Worm (Caenorhabditis elegans) whole organism, L4 larva: ENCODE measurements around the gene C28A5.6.
A peak's percentile ranks its signal among the peaks of the same experiment; 100 is the strongest.

Experiments
- D1046.2 ChIP-seq: fragments of 200-800 bp; sonication (Bioruptor generic); IDR thresholded peaks from 2 replicates; pipeline ENCODE4 v1.3.6; 2022; ENCODE audit warnings: missing genetic modification characterization, missing compliant biosample characterization
- F26F4.8 ChIP-seq: fragments of 200-800 bp; sonication (Bioruptor generic); conservative IDR thresholded peaks from 2 replicates; pipeline ENCODE4 v1.3.6; 2022; ENCODE audit warnings: missing genetic modification characterization, missing compliant biosample characterization
- T26A8.4 ChIP-seq: fragments of 200-800 bp; sonication (Bioruptor generic); IDR thresholded peaks from 2 replicates; pipeline ENCODE4 v1.3.6; 2022; ENCODE audit warnings: missing genetic modification characterization, missing compliant biosample characterization
- Y5F2A.4 ChIP-seq: fragments of 200-800 bp; sonication (Bioruptor generic); optimal IDR thresholded peaks from 2 replicates; lab custom pipeline; 2018; ENCODE audit warnings: mild to moderate bottlenecking, missing genetic modification characterization, missing compliant biosample characterization
- aly-2 ChIP-seq: sonication (generic microtip); optimal IDR thresholded peaks from 2 replicates; lab custom pipeline; 2018; ENCODE audit warnings: missing biosample characterization, missing genetic modification characterization
- ama-1 ChIP-seq: fragments of 150-350 bp; optimal IDR thresholded peaks from 2 replicates; lab custom pipeline; 2014; ENCODE audit warnings: inconsistent platforms, mixed read lengths
- arid-1 ChIP-seq: fragments of 200-800 bp; sonication (Bioruptor generic); conservative IDR thresholded peaks from 2 replicates; pipeline ENCODE4 v1.3.6; 2022; ENCODE audit warnings: missing genetic modification reagents, missing genetic modification characterization, missing compliant biosample characterization
- attf-4 ChIP-seq: sonication (generic microtip); optimal IDR thresholded peaks from 3 replicates; lab custom pipeline; 2017; ENCODE audit warnings: missing biosample characterization, missing genetic modification characterization
- ceh-20 ChIP-seq: fragments of 200-800 bp; sonication (Bioruptor generic); IDR thresholded peaks from 2 replicates; pipeline ENCODE4 v1.3.6; 2022; ENCODE audit warnings: missing genetic modification reagents, missing genetic modification characterization, missing compliant biosample characterization
- ceh-28 ChIP-seq: fragments of 150-350 bp; optimal IDR thresholded peaks from 2 replicates; lab custom pipeline; 2014; ENCODE audit warnings: missing biosample characterization, missing genetic modification reagents, missing genetic modification characterization
- ces-1 ChIP-seq: fragments of 150-350 bp; sonication (generic microtip); optimal IDR thresholded peaks from 4 replicates; lab custom pipeline; 2014; ENCODE audit warnings: missing biosample characterization, missing genetic modification reagents, missing genetic modification characterization
- daf-16 ChIP-seq, 3 experiments: sonication (generic microtip); optimal IDR thresholded peaks; 2 replicates each; lab custom pipeline; 2016 to 2017; ENCODE audit warnings: missing genetic modification characterization in 3 of 3, missing genetic modification reagents in 3 of 3, mild to moderate bottlenecking in 2 of 3, missing compliant biosample characterization in 2 of 3, missing biosample characterization in 1 of 3, moderate library complexity in 1 of 3
- dmd-8 ChIP-seq: fragments of 200-800 bp; sonication (Bioruptor generic); IDR thresholded peaks from 2 replicates; pipeline ENCODE4 v1.3.6; 2022; ENCODE audit warnings: missing genetic modification characterization, missing compliant biosample characterization
- duxl-1 ChIP-seq: sonication (generic microtip); optimal IDR thresholded peaks from 2 replicates; lab custom pipeline; 2016; ENCODE audit warnings: mild to moderate bottlenecking, missing genetic modification characterization, moderate library complexity, missing compliant biosample characterization; ENCODE audit not compliant: poor library complexity
- dve-1 ChIP-seq: sonication (generic microtip); optimal IDR thresholded peaks from 2 replicates; lab custom pipeline; 2017; ENCODE audit warnings: antibody characterized with exemption, mild to moderate bottlenecking, missing genetic modification characterization, missing compliant biosample characterization; ENCODE audit not compliant: insufficient read depth
- egl-43 ChIP-seq: fragments of 200-800 bp; sonication (Bioruptor generic); IDR thresholded peaks from 2 replicates; pipeline ENCODE4 v1.3.6; 2022; ENCODE audit warnings: missing genetic modification reagents, missing genetic modification characterization, missing compliant biosample characterization
- fkh-10 ChIP-seq: fragments of 150-350 bp; optimal IDR thresholded peaks from 2 replicates; lab custom pipeline; 2014; ENCODE audit warnings: missing biosample characterization, missing genetic modification reagents, missing genetic modification characterization
- fos-1 ChIP-seq: fragments of 150-350 bp; optimal IDR thresholded peaks from 2 replicates; lab custom pipeline; 2014; ENCODE audit warnings: missing biosample characterization, missing genetic modification characterization
- gei-8 ChIP-seq: fragments of 200-800 bp; sonication (Bioruptor generic); optimal IDR thresholded peaks from 2 replicates; lab custom pipeline; 2018; ENCODE audit warnings: mild to moderate bottlenecking, missing genetic modification characterization, missing compliant biosample characterization
- hif-1 ChIP-seq, 2 experiments: sonication (generic microtip); optimal IDR thresholded peaks; 2 replicates each; lab custom pipeline; 2016 to 2017; ENCODE audit warnings: missing compliant biosample characterization in 2 of 2, missing genetic modification characterization in 2 of 2, missing genetic modification reagents in 2 of 2, missing genotype in 2 of 2, mild to moderate bottlenecking in 1 of 2
- hmg-1.1 ChIP-seq: fragments of 200-800 bp; sonication (Bioruptor generic); IDR thresholded peaks from 2 replicates; pipeline ENCODE4 v1.3.6; 2022; ENCODE audit warnings: missing genetic modification reagents, missing genetic modification characterization, missing compliant biosample characterization
- jun-1 ChIP-seq: fragments of 150-350 bp; optimal IDR thresholded peaks from 2 replicates; lab custom pipeline; 2014; ENCODE audit warnings: missing biosample characterization, missing genetic modification reagents, missing genetic modification characterization
- lin-1 ChIP-seq: fragments of 200-800 bp; sonication (Bioruptor generic); IDR thresholded peaks from 2 replicates; pipeline ENCODE4 v1.3.6; 2022; ENCODE audit warnings: missing genetic modification reagents, missing genetic modification characterization, missing compliant biosample characterization
- lin-13 ChIP-seq: fragments of 150-350 bp; optimal IDR thresholded peaks from 2 replicates; lab custom pipeline; 2014; ENCODE audit warnings: missing biosample characterization, missing genetic modification reagents, missing genetic modification characterization
- lin-29 ChIP-seq: fragments of 200-800 bp; sonication (Bioruptor generic); IDR thresholded peaks from 2 replicates; pipeline ENCODE4 v1.3.6; 2022; ENCODE audit warnings: missing genetic modification reagents, missing genetic modification characterization, missing compliant biosample characterization
- lin-39 ChIP-seq: fragments of 150-350 bp; optimal IDR thresholded peaks from 2 replicates; lab custom pipeline; 2014; ENCODE audit warnings: missing biosample characterization, missing genetic modification reagents, missing genetic modification characterization
- lir-3 ChIP-seq: sonication (generic microtip); optimal IDR thresholded peaks from 2 replicates; lab custom pipeline; 2016; ENCODE audit warnings: mild to moderate bottlenecking, missing genetic modification characterization, missing compliant biosample characterization
- lsy-2 ChIP-seq, 2 experiments: fragments of 150-350 bp in 1 of 2; sonication (generic microtip) in 1 of 2; optimal IDR thresholded peaks; 2 replicates each; lab custom pipeline; 2014 to 2017; ENCODE audit warnings: missing biosample characterization in 2 of 2, missing genetic modification characterization in 2 of 2
- mdt-29 ChIP-seq: fragments of 200-800 bp; sonication (Bioruptor generic); IDR thresholded peaks from 2 replicates; pipeline ENCODE4 v1.3.6; 2022; ENCODE audit warnings: missing genetic modification reagents, missing genetic modification characterization, missing compliant biosample characterization
- mep-1 ChIP-seq: fragments of 150-350 bp; sonication (generic microtip); optimal IDR thresholded peaks from 3 replicates; lab custom pipeline; 2014; ENCODE audit warnings: missing biosample characterization, missing genetic modification characterization
- mxl-2 ChIP-seq: fragments of 200-800 bp; sonication (Bioruptor generic); conservative IDR thresholded peaks from 2 replicates; pipeline ENCODE4 v1.3.6; 2022; ENCODE audit warnings: missing genetic modification reagents, missing genetic modification characterization, missing compliant biosample characterization
- nhr-237 ChIP-seq: sonication (generic microtip); optimal IDR thresholded peaks from 2 replicates; lab custom pipeline; 2017; ENCODE audit warnings: missing biosample characterization, missing genetic modification characterization
- nhr-28 ChIP-seq: fragments of 150-350 bp; optimal IDR thresholded peaks from 2 replicates; lab custom pipeline; 2014; ENCODE audit warnings: missing biosample characterization, missing genetic modification characterization
- nhr-41 ChIP-seq: fragments of 200-800 bp; sonication (Bioruptor generic); IDR thresholded peaks from 2 replicates; pipeline ENCODE4 v1.3.6; 2022; ENCODE audit warnings: missing genetic modification reagents, missing genetic modification characterization, missing compliant biosample characterization
- nhr-48 ChIP-seq: sonication (generic microtip); optimal IDR thresholded peaks from 2 replicates; lab custom pipeline; 2016; ENCODE audit warnings: mild to moderate bottlenecking, missing genetic modification characterization, missing compliant biosample characterization
- pha-4 ChIP-seq, 2 experiments: fragments of 150-350 bp in 1 of 2; fragments of 200-800 bp in 1 of 2; sonication (Bioruptor generic) in 1 of 2; IDR thresholded peaks in 1 of 2; optimal IDR thresholded peaks in 1 of 2; 2 replicates each; pipeline versions ENCODE4 v1.3.6 to Lab custom; 2014 to 2022; ENCODE audit warnings: missing genetic modification characterization in 2 of 2, missing genetic modification reagents in 2 of 2, missing biosample characterization in 1 of 2, missing compliant biosample characterization in 1 of 2
- php-3 ChIP-seq: fragments of 200-800 bp; sonication (Bioruptor generic); IDR thresholded peaks from 2 replicates; pipeline ENCODE4 v1.3.6; 2022; ENCODE audit warnings: missing genetic modification reagents, missing genetic modification characterization, missing compliant biosample characterization
- sdz-12 ChIP-seq: fragments of 200-800 bp; sonication (Bioruptor generic); optimal IDR thresholded peaks from 2 replicates; lab custom pipeline; 2018; ENCODE audit warnings: mild to moderate bottlenecking, missing genetic modification characterization, missing compliant biosample characterization
- spr-1 ChIP-seq: sonication (generic microtip); optimal IDR thresholded peaks from 2 replicates; lab custom pipeline; 2016; ENCODE audit warnings: mild to moderate bottlenecking, missing genetic modification characterization, missing compliant biosample characterization
- tag-97 ChIP-seq: fragments of 200-800 bp; sonication (Bioruptor generic); IDR thresholded peaks from 2 replicates; pipeline ENCODE4 v1.3.6; 2022; ENCODE audit warnings: missing genetic modification characterization, missing compliant biosample characterization
- tra-1 ChIP-seq: fragments of 200-800 bp; sonication (Bioruptor generic); IDR thresholded peaks from 2 replicates; pipeline ENCODE4 v1.3.6; 2022; ENCODE audit warnings: missing genetic modification reagents, missing genetic modification characterization, missing compliant biosample characterization
- unc-130 ChIP-seq: sonication (generic microtip); optimal IDR thresholded peaks from 2 replicates; lab custom pipeline; 2016; ENCODE audit warnings: missing genetic modification reagents, missing genetic modification characterization, missing compliant biosample characterization
- unc-39 ChIP-seq: sonication (generic microtip); optimal IDR thresholded peaks from 2 replicates; lab custom pipeline; 2017; ENCODE audit warnings: missing biosample characterization, missing genetic modification characterization
- unc-62 ChIP-seq, 3 experiments: fragments of 150-350 bp in 1 of 3; sonication (generic microtip); optimal IDR thresholded peaks in 2 of 3; peaks in 1 of 3; 1 replicate in 1 of 3; 2 replicates in 2 of 3; lab custom pipeline; 2014 to 2017; ENCODE audit warnings: missing biosample characterization in 3 of 3, missing genetic modification characterization in 3 of 3, missing genetic modification reagents in 3 of 3, missing genotype in 1 of 3
- zag-1 ChIP-seq: fragments of 150-350 bp; optimal IDR thresholded peaks from 2 replicates; lab custom pipeline; 2014; ENCODE audit warnings: missing biosample characterization, missing genetic modification characterization
- zip-11 ChIP-seq: fragments of 200-800 bp; sonication (Bioruptor generic); IDR thresholded peaks from 2 replicates; pipeline ENCODE4 v1.3.6; 2022; ENCODE audit warnings: missing genetic modification characterization, missing compliant biosample characterization

The C28A5.6 gene

ce11 chrIII:4398463-4398862 lies 30.8 kb downstream of the C28A5.6 start, which contains the start of gene R07E5.6:
TSS of gene R07E5.6 (plus strand) at chrIII:4398763.
- TF ChIP-seq ceh-28 (peak; percentile 51), egl-43 (GFP tag; lab: Robert Waterston, UW) (no peak)

ce11 chrIII:4397115-4397514 lies 32.2 kb downstream of the C28A5.6 start, which contains the start of gene R07E5.5:
TSS of gene R07E5.5 (plus strand) at chrIII:4397415.
- TF ChIP-seq ceh-28 = no peak
- no peak for TF ChIP-seq ceh-20 (GFP tag; lab: Robert Waterston, UW)
- TF ChIP-seq lin-39 = no peak
- TF ChIP-seq mdt-29 (GFP tag; lab: Robert Waterston, UW) = no peak
- no peak for TF ChIP-seq unc-130 (GFP tag; lab: Kevin White, UChicago)
- no peak for TF ChIP-seq arid-1 (GFP tag; lab: Robert Waterston, UW)
- TF ChIP-seq attf-4 (tag; lab: Kevin White, UChicago) = no peak
- no peak for TF ChIP-seq nhr-48
- TF ChIP-seq fos-1 (tag; lab: Kevin White, UChicago) = no peak
- TF ChIP-seq tag-97 (GFP tag; lab: Robert Waterston, UW) = no peak
- TF ChIP-seq zag-1 (tag; lab: Kevin White, UChicago) = no peak
- TF ChIP-seq lin-1 (GFP tag; lab: Robert Waterston, UW) = no peak
- no peak for TF ChIP-seq unc-62 (GFP tag; optimal IDR thresholded peaks at IDR 0.05 in 1 of 2; lab: Kevin White, UChicago)
- TF ChIP-seq unc-62 (tag; optimal IDR thresholded peaks at IDR 0.05; lab: Kevin White, UChicago) = no peak
- no peak for TF ChIP-seq unc-39 (tag; lab: Kevin White, UChicago)
- TF ChIP-seq lsy-2 (tag; optimal IDR thresholded peaks at IDR 0.05; lab: Kevin White, UChicago) = no peak
- TF ChIP-seq ces-1 (GFP tag; lab: Kevin White, UChicago) = no peak
- TF ChIP-seq jun-1 (tag; lab: Kevin White, UChicago) = no peak
- TF ChIP-seq fkh-10 (GFP tag; lab: Kevin White, UChicago) = no peak
- no peak for TF ChIP-seq hmg-1.1 (GFP tag; lab: Robert Waterston, UW)

- TF ChIP-seq zip-11 (no peak), mxl-2 (GFP tag; lab: Robert Waterston, UW) (no peak), jun-1 (tag; lab: Kevin White, UChicago) (no peak), lsy-2 (tag; optimal IDR thresholded peaks at IDR 0.05; lab: Kevin White, UChicago) (no peak), nhr-237 (tag; lab: Kevin White, UChicago) (no peak), spr-1 (tag; lab: Kevin White, UChicago) (no peak), D1046.2 (GFP tag; lab: Robert Waterston, UW) (no peak), F26F4.8 (GFP tag; lab: Robert Waterston, UW) (no peak), zag-1 (tag; lab: Kevin White, UChicago) (no peak), dve-1 (tag; lab: Kevin White, UChicago) (no peak), daf-16 (GFP tag; optimal IDR thresholded peaks at IDR 0.05; lab: Kevin White, UChicago) (no peak), daf-16 (tag; optimal IDR thresholded peaks at IDR 0.05; lab: Kevin White, UChicago) (no peak), T26A8.4 (no peak), nhr-41 (GFP tag; lab: Robert Waterston, UW) (no peak), dmd-8 (no peak), duxl-1 (no peak), aly-2 (no peak), mep-1 (tag; lab: Kevin White, UChicago) (no peak), sdz-12 (GFP tag; lab: Kevin White, UChicago) (no peak)
Observed at ce11 chrIII:4395857-4396256, 33.4 kb downstream of the C28A5.6 start.

ce11 chrIII:4394496-4394895 lies 34.8 kb downstream of the C28A5.6 start, which contains the start of gene R07E5.4:
TSS of gene R07E5.4 (plus strand) at chrIII:4394796.
- TF ChIP-seq ama-1 (lab: Kevin White, UChicago) (no peak), pha-4 (GFP tag; IDR thresholded peaks at IDR 0.05; lab: Robert Waterston, UW) (no peak), pha-4 (tag; optimal IDR thresholded peaks at IDR 0.05; lab: Kevin White, UChicago) (no peak), ceh-20 (GFP tag; lab: Robert Waterston, UW) (no peak), php-3 (GFP tag; lab: Robert Waterston, UW) (no peak), gei-8 (GFP tag; lab: Kevin White, UChicago) (no peak), lin-13 (GFP tag; lab: Kevin White, UChicago) (no peak), egl-43 (GFP tag; lab: Robert Waterston, UW) (no peak), tra-1 (GFP tag; lab: Robert Waterston, UW) (no peak), lin-29 (GFP tag; lab: Robert Waterston, UW) (no peak), Y5F2A.4 (GFP tag; lab: Kevin White, UChicago) (no peak), unc-39 (tag; lab: Kevin White, UChicago) (no peak), lin-1 (GFP tag; lab: Robert Waterston, UW) (no peak), nhr-28 (no peak), lir-3 (no peak), hif-1 (tag; optimal IDR thresholded peaks at IDR 0.05; lab: Kevin White, UChicago) (no peak)
